Worm (Caenorhabditis elegans): Measurements from ENCODE around the gene F41C3.8.
A peak's percentile ranks its signal among the peaks of the same experiment; 100 is the strongest.

Gene F41C3.8

ce11 chrII:4696055-4696454 is 19.8 kb upstream of the F41C3.8 start:
- no peak for TF ChIP-seq grh-1 (GFP tag; IDR thresholded peaks at IDR 0.05)
- TF ChIP-seq aly-2 (tag; optimal IDR thresholded peaks at IDR 0.05) = peak; percentile 40
- no peak for TF ChIP-seq ets-5 (GFP tag; IDR thresholded peaks at IDR 0.05)
- no peak for TF ChIP-seq efl-3 (GFP tag; optimal IDR thresholded peaks at IDR 0.05)
- TF ChIP-seq mab-9 (GFP tag; IDR thresholded peaks at IDR 0.05) = no peak
- TF ChIP-seq nhr-85 (tag) = peak; percentile 14
- no peak for TF ChIP-seq fkh-8 (tag; optimal IDR thresholded peaks at IDR 0.05)
- TF ChIP-seq ama-1 (optimal IDR thresholded peaks at IDR 0.05) = no peak
- no peak for TF ChIP-seq nhr-237 (tag; optimal IDR thresholded peaks at IDR 0.05)
- no peak for TF ChIP-seq hlh-4 (tag; optimal IDR thresholded peaks at IDR 0.05)
- no peak for TF ChIP-seq nhr-47 (tag; optimal IDR thresholded peaks at IDR 0.05)
- no peak for TF ChIP-seq ztf-11 (tag; optimal IDR thresholded peaks at IDR 0.05)
- TF ChIP-seq pqm-1 (tag; optimal IDR thresholded peaks at IDR 0.05) = no peak
- TF ChIP-seq hpl-2 (GFP tag; optimal IDR thresholded peaks at IDR 0.05) = no peak
- no peak for TF ChIP-seq ceh-82 (tag; optimal IDR thresholded peaks at IDR 0.05)
- no peak for TF ChIP-seq lsy-2 (tag; optimal IDR thresholded peaks at IDR 0.05)
- no peak for TF ChIP-seq lin-35 (GFP tag; optimal IDR thresholded peaks at IDR 0.05)

ce11 chrII:4698266-4698771 is 17.5 kb upstream of the F41C3.8 start, which contains the start of the genes rpn-5 and scc-1:
TSS of gene rpn-5 (minus strand) at chrII:4698427.
TSS of gene scc-1 (plus strand) at chrII:4698721.
- peak; percentile 44 for TF ChIP-seq F16B12.6 (tag; optimal IDR thresholded peaks at IDR 0.05)
- peak in 2 of 6 experiments; percentile 57 to 64 for TF ChIP-seq elt-3 (tag; optimal IDR thresholded peaks at IDR 0.05)
- TF ChIP-seq nhr-237 (tag; optimal IDR thresholded peaks at IDR 0.05) = no peak
- TF ChIP-seq tlp-1 (tag; optimal IDR thresholded peaks at IDR 0.05) = no peak
- TF ChIP-seq jun-1 (tag; optimal IDR thresholded peaks at IDR 0.05) = peak; percentile 10
- no peak for TF ChIP-seq nhr-76 (tag; optimal IDR thresholded peaks at IDR 0.05)
- no peak for TF ChIP-seq alr-1 (tag; optimal IDR thresholded peaks at IDR 0.05; ENCODE audit: borderline replicate concordance)
- TF ChIP-seq C04F5.9 (tag; optimal IDR thresholded peaks at IDR 0.05) = no peak
- TF ChIP-seq sup-37 (GFP tag; optimal IDR thresholded peaks at IDR 0.05) = no peak
- no peak for TF ChIP-seq egl-13 (tag; optimal IDR thresholded peaks at IDR 0.05)
- peak; percentile 45 for TF ChIP-seq unc-86 (tag; optimal IDR thresholded peaks at IDR 0.05)
- TF ChIP-seq ces-1 (GFP tag; optimal IDR thresholded peaks at IDR 0.05) = no peak
- no peak for TF ChIP-seq C34B4.2 (tag; optimal IDR thresholded peaks at IDR 0.05)
- TF ChIP-seq hlh-4 (tag; optimal IDR thresholded peaks at IDR 0.05) = no peak
- TF ChIP-seq pax-3 (tag; optimal IDR thresholded peaks at IDR 0.05) = no peak
- no peak for TF ChIP-seq egl-27 (tag; optimal IDR thresholded peaks at IDR 0.05)
- peak; percentile 75 for TF ChIP-seq blmp-1 (tag; optimal IDR thresholded peaks at IDR 0.05)
- TF ChIP-seq aha-1 (tag; optimal IDR thresholded peaks at IDR 0.05) = no peak
- peak; percentile 84 for TF ChIP-seq unc-130 (tag; optimal IDR thresholded peaks at IDR 0.05)
- peak; percentile 58 for TF ChIP-seq nhr-90 (tag; optimal IDR thresholded peaks at IDR 0.05; ENCODE audit: poor library complexity)
- no peak for TF ChIP-seq ama-1 (optimal IDR thresholded peaks at IDR 0.05)
- peak in 1 of 2 experiments; percentile 15 for TF ChIP-seq ztf-11 (tag; optimal IDR thresholded peaks at IDR 0.05)
- TF ChIP-seq snu-23 (GFP tag; optimal IDR thresholded peaks at IDR 0.05) = peak; percentile 77
- peak; percentile 66 for TF ChIP-seq lin-15B (tag; optimal IDR thresholded peaks at IDR 0.05)
- peak; percentile 62 for TF ChIP-seq vab-15 (tag; optimal IDR thresholded peaks at IDR 0.05)
- no peak for TF ChIP-seq fkh-10 (GFP tag; optimal IDR thresholded peaks at IDR 0.05)
- TF ChIP-seq nhr-47 (tag; optimal IDR thresholded peaks at IDR 0.05) = peak; percentile 75
- no peak for TF ChIP-seq mef-2 (tag; optimal IDR thresholded peaks at IDR 0.05)
- TF ChIP-seq fos-1 (tag; optimal IDR thresholded peaks at IDR 0.05) = peak; percentile 51
- TF ChIP-seq unc-62 (GFP tag; optimal IDR thresholded peaks at IDR 0.05) = no peak
- no peak for TF ChIP-seq ets-5 (GFP tag; IDR thresholded peaks at IDR 0.05)
- peak; percentile 24 for TF ChIP-seq snpc-4 (tag; optimal IDR thresholded peaks at IDR 0.05)
- TF ChIP-seq pag-3 (tag; optimal IDR thresholded peaks at IDR 0.05; ENCODE audit: borderline replicate concordance, insufficient read depth) = no peak
- peak; percentile 39 for TF ChIP-seq ceh-90 (tag; optimal IDR thresholded peaks at IDR 0.05)
- TF ChIP-seq nhr-19 (GFP tag; conservative IDR thresholded peaks at IDR 0.05) = peak; percentile 70
- peak; percentile 72 for TF ChIP-seq nhr-20 (tag; optimal IDR thresholded peaks at IDR 0.05)
- peak; percentile 77 for TF ChIP-seq isw-1 (GFP tag; IDR thresholded peaks at IDR 0.05)
- TF ChIP-seq tbx-2 (tag; optimal IDR thresholded peaks at IDR 0.05) = peak; percentile 67
- no peak for TF ChIP-seq unc-98 (GFP tag; IDR thresholded peaks at IDR 0.05)
- TF ChIP-seq swsn-7 (tag; optimal IDR thresholded peaks at IDR 0.05) = peak; percentile 66
- TF ChIP-seq ceh-82 (tag; optimal IDR thresholded peaks at IDR 0.05) = peak in 2 of 3 experiments; percentile 59 to 81
